Fruit fly (Drosophila melanogaster): ENCODE results near the gene Deaf1.
A peak's percentile ranks its signal among the peaks of the same experiment; 100 is the strongest.

Gene Deaf1

DNA sequence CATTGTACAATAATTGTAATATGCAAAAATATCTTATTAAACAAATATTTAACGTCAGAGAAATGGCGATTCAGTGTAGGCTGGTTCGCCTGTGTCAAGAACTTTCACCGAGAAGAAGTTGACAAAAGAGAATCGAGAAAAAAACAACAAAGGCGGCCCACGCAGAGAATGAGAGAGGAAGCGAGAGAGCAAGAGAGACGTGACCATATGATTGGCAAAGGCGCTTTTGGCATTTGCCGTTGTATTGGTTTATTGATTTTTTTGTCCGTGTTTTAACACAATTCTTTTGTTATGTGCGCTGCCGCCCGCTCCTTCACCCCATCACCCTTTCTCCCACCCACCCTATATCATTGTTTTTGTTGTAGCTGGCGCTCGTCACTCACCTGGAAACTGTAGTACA, 15.3 kb downstream of the Deaf1 start (continued):
- no peak for TF ChIP-seq CG6254 (GFP tag; optimal IDR thresholded peaks at IDR 0.05)
- TF ChIP-seq CG14050 (GFP tag; IDR thresholded peaks at IDR 0.05), result no peak
- no peak for TF ChIP-seq p53 (GFP tag; optimal IDR thresholded peaks at IDR 0.05)
- TF ChIP-seq fd64A (GFP tag; optimal IDR thresholded peaks at IDR 0.05), result no peak
- TF ChIP-seq NC2α (GFP tag; optimal IDR thresholded peaks at IDR 0.05), result no peak
- TF ChIP-seq CG6654 (GFP tag; optimal IDR thresholded peaks at IDR 0.05), result no peak
- no peak for TF ChIP-seq Dll (GFP tag; IDR thresholded peaks at IDR 0.05; ENCODE audit: partially characterized antibody)
- TF ChIP-seq Dref (GFP tag; IDR thresholded peaks at IDR 0.05), result no peak
- TF ChIP-seq crol (GFP tag; IDR thresholded peaks at IDR 0.05), result peak; percentile 70
- no peak for TF ChIP-seq CG1603 (tag; optimal IDR thresholded peaks at IDR 0.05)
- no peak for TF ChIP-seq Atf-2 (GFP tag; optimal IDR thresholded peaks at IDR 0.05)
- no peak for TF ChIP-seq CG17912 (GFP tag; optimal IDR thresholded peaks at IDR 0.05)
- no peak for TF ChIP-seq salm (tag; optimal IDR thresholded peaks at IDR 0.05)
- no peak for TF ChIP-seq chn (GFP tag; optimal IDR thresholded peaks at IDR 0.05)
- no peak for TF ChIP-seq Sox102F (GFP tag; optimal IDR thresholded peaks at IDR 0.05)
- no peak for TF ChIP-seq CG6689 (GFP tag; IDR thresholded peaks at IDR 0.05)
- no peak for TF ChIP-seq wor (GFP tag; IDR thresholded peaks at IDR 0.05)
- no peak for TF ChIP-seq repo (GFP tag; optimal IDR thresholded peaks at IDR 0.05)
- TF ChIP-seq cg (GFP tag; optimal IDR thresholded peaks at IDR 0.05), result peak; percentile 42
- no peak for TF ChIP-seq Jarid2 (GFP tag; optimal IDR thresholded peaks at IDR 0.05)
- no peak for TF ChIP-seq YL-1 (GFP tag; optimal IDR thresholded peaks at IDR 0.05)
- no peak for TF ChIP-seq Hr51 (GFP tag; optimal IDR thresholded peaks at IDR 0.05)
- no peak for TF ChIP-seq Xbp1 (GFP tag; optimal IDR thresholded peaks at IDR 0.05)
- TF ChIP-seq abd-A (tag; optimal IDR thresholded peaks at IDR 0.05), result no peak
- no peak for TF ChIP-seq dpn (GFP tag; optimal IDR thresholded peaks at IDR 0.05)
- no peak for TF ChIP-seq CG8765 (GFP tag; IDR thresholded peaks at IDR 0.05)
- 0 out of 2 replicates have a peak, but pooled peaks have one; percentile 13 for TF ChIP-seq CG4360 (GFP tag; IDR thresholded peaks at IDR 0.05)
- peak; percentile 48 for TF ChIP-seq nom (GFP tag; optimal IDR thresholded peaks at IDR 0.05)
- TF ChIP-seq PHDP (tag; optimal IDR thresholded peaks at IDR 0.05), result no peak
- no peak for TF ChIP-seq nerfin-2 (GFP tag; IDR thresholded peaks at IDR 0.05; ENCODE audit: partially characterized antibody)
- no peak for TF ChIP-seq Adf1 (GFP tag; IDR thresholded peaks at IDR 0.05)
- no peak for TF ChIP-seq HmgD (GFP tag; optimal IDR thresholded peaks at IDR 0.05)
- TF ChIP-seq wek (GFP tag; optimal IDR thresholded peaks at IDR 0.05), result no peak
- no peak for TF ChIP-seq Taf1 (GFP tag; IDR thresholded peaks at IDR 0.05)
- no peak for TF ChIP-seq CG31441 (GFP tag; IDR thresholded peaks at IDR 0.05)
- no peak for TF ChIP-seq chif (GFP tag; optimal IDR thresholded peaks at IDR 0.05)
- no peak for TF ChIP-seq bbx (GFP tag; IDR thresholded peaks at IDR 0.05; ENCODE audit: partially characterized antibody)
- no peak for TF ChIP-seq nmo (GFP tag; optimal IDR thresholded peaks at IDR 0.05)
- peak; percentile 98 for TF ChIP-seq onecut (GFP tag; IDR thresholded peaks at IDR 0.05)
- TF ChIP-seq Deaf1 (tag; optimal IDR thresholded peaks at IDR 0.05), result no peak
- no peak for TF ChIP-seq CG4617 (GFP tag; optimal IDR thresholded peaks at IDR 0.05; ENCODE audit: borderline replicate concordance)
- TF ChIP-seq tna (GFP tag; IDR thresholded peaks at IDR 0.05; ENCODE audit: partially characterized antibody), result no peak
- TF ChIP-seq Nf-YB (GFP tag; optimal IDR thresholded peaks at IDR 0.05), result no peak
- no peak for TF ChIP-seq CG14710 (tag; optimal IDR thresholded peaks at IDR 0.05)
- no peak for TF ChIP-seq CkIIα-i1 (GFP tag; IDR thresholded peaks at IDR 0.05)
- TF ChIP-seq Mrtf (GFP tag; IDR thresholded peaks at IDR 0.05), result no peak
- no peak for TF ChIP-seq CG10366 (GFP tag; IDR thresholded peaks at IDR 0.05)
- peak; percentile 14 for TF ChIP-seq CG15514 (GFP tag; optimal IDR thresholded peaks at IDR 0.05)
- no peak for TF ChIP-seq fru (optimal IDR thresholded peaks at IDR 0.05)
- TF ChIP-seq schlank (tag; optimal IDR thresholded peaks at IDR 0.05), result no peak
- peak; percentile 62 to 70 for TF ChIP-seq Trl (optimal IDR thresholded peaks at IDR 0.05)
- no peak for TF ChIP-seq Trl (GFP tag; optimal IDR thresholded peaks at IDR 0.05)

Data from whole organism, embryonic.